Worm (Caenorhabditis elegans): ENCODE measurements around the gene rpl-7A.

rpl-7A gene

DNA sequence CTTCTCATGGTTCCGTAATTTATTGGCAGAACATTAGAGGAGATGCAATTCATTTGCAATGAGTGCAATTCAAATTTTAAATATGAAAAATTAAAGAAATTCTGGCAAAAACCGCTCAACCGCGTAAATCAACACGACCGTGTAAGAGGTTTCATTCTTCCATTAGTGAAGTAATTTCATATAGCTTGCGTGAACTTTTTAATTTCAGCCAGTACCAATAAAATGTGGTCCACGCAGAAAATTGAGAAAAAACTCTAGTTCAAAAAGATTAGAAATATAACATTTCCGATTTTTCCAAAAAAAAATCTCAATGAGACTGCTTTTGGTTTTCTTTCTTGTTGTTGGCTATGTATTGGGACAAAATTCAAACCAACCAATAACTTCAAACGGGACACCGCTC is 31.6 kb upstream of the rpl-7A start, which contains the start of gene clec-175:
TSS of gene clec-175 (plus strand) at position 301 of the 400 bp plus-strand sequence.
- TF ChIP-seq ceh-13 (GFP tag; optimal IDR thresholded peaks at IDR 0.05) (no peak), ama-1 (optimal IDR thresholded peaks at IDR 0.05) (no peak), pes-1 (GFP tag; IDR thresholded peaks at IDR 0.05) (no peak), tra-4 (tag; optimal IDR thresholded peaks at IDR 0.05) (no peak), hmg-4 (GFP tag; optimal IDR thresholded peaks at IDR 0.05) (no peak), aly-1 (tag; optimal IDR thresholded peaks at IDR 0.05) (no peak), ets-7 (tag; optimal IDR thresholded peaks at IDR 0.05) (no peak), hnd-1 (tag; optimal IDR thresholded peaks at IDR 0.05) (no peak), hmbx-1 (tag; optimal IDR thresholded peaks at IDR 0.05) (no peak), scrt-1 (GFP tag; IDR thresholded peaks at IDR 0.05) (no peak), tbx-11 (GFP tag; IDR thresholded peaks at IDR 0.05) (no peak), tbx-37 (GFP tag; conservative IDR thresholded peaks at IDR 0.05) (no peak), flt-1 (GFP tag; IDR thresholded peaks at IDR 0.05) (no peak)

DNA sequence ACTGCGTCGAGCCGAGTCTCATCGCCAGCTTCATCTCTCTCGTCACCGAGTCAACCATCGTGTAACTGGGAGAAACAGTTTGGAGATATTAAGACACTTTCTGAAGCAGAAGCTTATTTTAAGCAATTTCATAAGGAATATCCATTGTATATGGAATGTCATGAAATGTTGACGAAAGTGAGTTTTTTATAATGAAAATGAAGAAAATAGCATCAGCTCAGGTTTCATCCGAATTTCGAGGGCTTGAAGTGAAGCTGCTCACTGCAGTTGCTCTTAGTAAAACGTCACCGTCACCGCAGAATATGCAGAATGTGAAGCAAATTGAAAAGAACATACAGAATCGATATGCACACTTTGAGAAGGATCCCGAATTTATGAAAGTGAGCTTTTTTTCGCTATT is 22.7 kb upstream of the rpl-7A start:
- TF ChIP-seq ceh-36 (tag; optimal IDR thresholded peaks at IDR 0.05) (no peak), flt-1 (GFP tag; IDR thresholded peaks at IDR 0.05) (no peak), tra-4 (tag; optimal IDR thresholded peaks at IDR 0.05) (no peak), scrt-1 (GFP tag; IDR thresholded peaks at IDR 0.05) (no peak), aly-1 (tag; optimal IDR thresholded peaks at IDR 0.05) (no peak), F13C5.2 (tag; optimal IDR thresholded peaks at IDR 0.05) (no peak), pes-1 (GFP tag; IDR thresholded peaks at IDR 0.05) (no peak), hmg-4 (GFP tag; optimal IDR thresholded peaks at IDR 0.05) (no peak)

- TF ChIP-seq scrt-1 (GFP tag; IDR thresholded peaks at IDR 0.05) (0 out of 2 replicates have a peak, but pooled peaks have one; percentile 5), hmg-4 (GFP tag; optimal IDR thresholded peaks at IDR 0.05) (no peak)
Observed at ce11 chrIV:4411948-4412335, 21.6 kb upstream of the rpl-7A start.

ce11 chrIV:4411311-4411947 is 21.0 kb upstream of the rpl-7A start:
- no peak for TF ChIP-seq ets-7 (tag; optimal IDR thresholded peaks at IDR 0.05)
- no peak for TF ChIP-seq hmbx-1 (tag; optimal IDR thresholded peaks at IDR 0.05)
- no peak for TF ChIP-seq pes-1 (GFP tag; IDR thresholded peaks at IDR 0.05)
- no peak for TF ChIP-seq ama-1 (optimal IDR thresholded peaks at IDR 0.05)
- no peak for TF ChIP-seq sea-1 (GFP tag; conservative IDR thresholded peaks at IDR 0.05)
- TF ChIP-seq ceh-13 (GFP tag; optimal IDR thresholded peaks at IDR 0.05) = no peak

- TF ChIP-seq ceh-13 (GFP tag; optimal IDR thresholded peaks at IDR 0.05) = no peak
- no peak for TF ChIP-seq scrt-1 (GFP tag; IDR thresholded peaks at IDR 0.05)
- no peak for TF ChIP-seq hmbx-1 (tag; optimal IDR thresholded peaks at IDR 0.05)
- TF ChIP-seq ama-1 (optimal IDR thresholded peaks at IDR 0.05) = no peak
- TF ChIP-seq pes-1 (GFP tag; IDR thresholded peaks at IDR 0.05) = no peak
- no peak for TF ChIP-seq ets-7 (tag; optimal IDR thresholded peaks at IDR 0.05)
- TF ChIP-seq aly-1 (tag; optimal IDR thresholded peaks at IDR 0.05) = no peak
- no peak for TF ChIP-seq B0310.2 (tag; optimal IDR thresholded peaks at IDR 0.05)
- no peak for TF ChIP-seq F13C5.2 (tag; optimal IDR thresholded peaks at IDR 0.05)
- no peak for TF ChIP-seq hmg-4 (GFP tag; optimal IDR thresholded peaks at IDR 0.05)
- TF ChIP-seq ceh-36 (tag; optimal IDR thresholded peaks at IDR 0.05) = no peak
- TF ChIP-seq hnd-1 (tag; optimal IDR thresholded peaks at IDR 0.05) = no peak
- TF ChIP-seq sea-1 (GFP tag; conservative IDR thresholded peaks at IDR 0.05) = no peak
- no peak for TF ChIP-seq tra-4 (tag; optimal IDR thresholded peaks at IDR 0.05)
- TF ChIP-seq tbx-11 (GFP tag; IDR thresholded peaks at IDR 0.05) = no peak
- TF ChIP-seq flt-1 (GFP tag; IDR thresholded peaks at IDR 0.05) = no peak
- no peak for TF ChIP-seq tbx-37 (GFP tag; conservative IDR thresholded peaks at IDR 0.05)
Observed at ce11 chrIV:4410526-4410925, 20.1 kb upstream of the rpl-7A start.

DNA sequence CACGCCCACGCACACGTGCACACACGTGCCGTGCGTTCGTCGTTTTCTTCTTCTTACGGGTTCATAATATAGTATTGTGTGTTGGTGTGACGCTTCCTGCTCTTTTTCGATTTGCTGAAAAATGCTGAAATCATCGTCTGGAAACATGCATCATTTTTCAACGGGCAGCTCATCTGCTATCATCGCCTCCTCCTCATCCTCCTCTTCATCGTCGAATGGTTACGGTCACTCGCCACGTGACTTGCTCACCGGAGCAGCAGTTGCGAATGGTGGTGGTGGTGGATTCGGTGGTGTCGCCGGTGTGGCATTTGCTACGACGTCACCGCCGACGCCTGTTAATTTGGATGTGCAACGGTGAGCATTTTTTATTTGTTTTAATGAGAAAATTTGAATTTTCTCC is 18.3 kb upstream of the rpl-7A start:
- no peak for TF ChIP-seq F13C5.2 (tag; optimal IDR thresholded peaks at IDR 0.05)
- TF ChIP-seq ets-7 (tag; optimal IDR thresholded peaks at IDR 0.05) = no peak
- TF ChIP-seq tbx-11 (GFP tag; IDR thresholded peaks at IDR 0.05) = no peak
- TF ChIP-seq ceh-13 (GFP tag; optimal IDR thresholded peaks at IDR 0.05) = no peak
- no peak for TF ChIP-seq tra-4 (tag; optimal IDR thresholded peaks at IDR 0.05)
- no peak for TF ChIP-seq hmg-4 (GFP tag; optimal IDR thresholded peaks at IDR 0.05)
- no peak for TF ChIP-seq flt-1 (GFP tag; IDR thresholded peaks at IDR 0.05)
- no peak for TF ChIP-seq B0310.2 (tag; optimal IDR thresholded peaks at IDR 0.05)
- no peak for TF ChIP-seq hmbx-1 (tag; optimal IDR thresholded peaks at IDR 0.05)
- no peak for TF ChIP-seq tbx-37 (GFP tag; conservative IDR thresholded peaks at IDR 0.05)

DNA sequence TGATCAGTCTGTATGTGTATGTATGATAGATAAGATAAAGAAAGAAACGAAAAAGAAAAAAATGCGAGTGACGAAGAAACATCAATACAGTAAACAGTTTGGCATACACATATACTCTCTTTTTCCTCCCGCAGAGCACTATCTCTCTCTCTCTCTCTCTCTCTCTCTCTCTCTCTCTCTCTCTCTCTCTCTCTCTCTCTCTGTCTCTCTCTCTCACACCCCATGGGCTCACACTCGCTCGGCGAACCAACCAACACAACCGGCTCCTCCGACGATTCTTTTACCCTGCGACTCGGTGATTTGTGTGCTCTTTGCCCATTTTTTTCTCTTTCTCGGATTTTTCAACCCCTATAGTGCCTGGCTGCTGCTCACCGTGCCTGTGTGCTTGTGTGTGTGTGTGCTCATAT is 16.7 kb upstream of the rpl-7A start:
- TF ChIP-seq hmg-4 (GFP tag; optimal IDR thresholded peaks at IDR 0.05) = no peak
- TF ChIP-seq sea-1 (GFP tag; conservative IDR thresholded peaks at IDR 0.05) = 0 out of 2 replicates have a peak, but pooled peaks have one; percentile 43
- no peak for TF ChIP-seq ets-7 (tag; optimal IDR thresholded peaks at IDR 0.05)

ce11 chrIV:4406054-4406539 is 15.7 kb upstream of the rpl-7A start:
- TF ChIP-seq tra-4 (tag; optimal IDR thresholded peaks at IDR 0.05) = no peak
- TF ChIP-seq ets-7 (tag; optimal IDR thresholded peaks at IDR 0.05) = no peak
- TF ChIP-seq F13C5.2 (tag; optimal IDR thresholded peaks at IDR 0.05) = peak; percentile 71
- no peak for TF ChIP-seq scrt-1 (GFP tag; IDR thresholded peaks at IDR 0.05)
- no peak for TF ChIP-seq sea-1 (GFP tag; conservative IDR thresholded peaks at IDR 0.05)
- TF ChIP-seq hmbx-1 (tag; optimal IDR thresholded peaks at IDR 0.05) = no peak
- no peak for TF ChIP-seq pes-1 (GFP tag; IDR thresholded peaks at IDR 0.05)
- TF ChIP-seq aly-1 (tag; optimal IDR thresholded peaks at IDR 0.05) = no peak
- 0 out of 2 replicates have a peak, but pooled peaks have one; percentile 33 for TF ChIP-seq tbx-11 (GFP tag; IDR thresholded peaks at IDR 0.05)
- TF ChIP-seq ceh-13 (GFP tag; optimal IDR thresholded peaks at IDR 0.05) = no peak
- no peak for TF ChIP-seq tbx-37 (GFP tag; conservative IDR thresholded peaks at IDR 0.05)
- no peak for TF ChIP-seq ama-1 (optimal IDR thresholded peaks at IDR 0.05)

Data from whole organism, early embryonic.